ENCODE assay signal across 1 fruit fly cellular context in the genomic region with DNA sequence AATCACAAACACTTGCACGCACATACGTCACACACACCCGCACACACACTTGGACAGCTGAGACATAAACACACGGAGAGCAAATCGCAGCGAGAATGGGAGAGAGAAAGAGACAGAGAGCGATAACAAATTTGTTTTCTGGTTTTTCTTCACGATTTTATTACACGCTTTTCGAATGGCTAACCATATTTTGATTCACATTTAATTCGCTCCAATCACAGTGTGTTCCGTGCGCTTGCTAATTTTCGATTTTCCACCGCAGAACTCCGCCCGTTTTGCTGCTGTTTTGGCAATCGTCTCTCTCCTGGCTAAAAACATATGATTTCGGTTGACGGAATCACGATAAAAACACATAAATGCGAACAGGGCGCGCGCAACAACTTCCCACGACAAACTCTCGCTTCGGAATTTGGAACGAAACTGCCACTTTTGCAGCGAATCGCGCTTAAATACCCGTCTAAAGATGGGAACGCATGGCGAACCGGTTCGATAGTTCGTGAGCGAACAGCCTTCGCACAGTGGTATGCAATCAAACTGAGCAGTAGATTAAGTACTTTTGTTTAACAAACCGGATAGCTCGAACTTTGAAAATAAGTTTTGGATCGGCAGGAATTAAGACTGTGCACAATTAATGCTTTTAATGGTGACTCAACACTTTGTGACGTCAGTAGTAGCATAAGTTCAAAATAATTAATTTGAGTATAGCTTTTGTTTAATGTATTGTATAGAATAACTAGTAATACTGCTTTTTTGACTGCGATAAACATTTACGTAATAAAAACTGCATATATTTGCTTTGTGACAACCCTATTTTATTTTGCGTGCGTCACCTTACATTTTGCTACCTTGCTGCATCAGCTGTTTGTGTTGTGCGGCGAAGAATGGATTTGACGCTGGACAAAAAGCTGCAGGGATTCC.
TF ChIP-seq lines count a peak whose summit lies in the region.

A gene (minus strand): TSS at position 424 of the 918 bp plus-strand sequence.
A gene (plus strand): TSS at position 856 of the 918 bp plus-strand sequence.

TF ChIP-seq in whole organism, embryonic, 481 proteins besides CTCF, POLR2A, EP300 and RAD21 (continued from another document and continues in another):
- peak; percentile 69 for TF ChIP-seq tna (GFP tag; IDR thresholded peaks at IDR 0.05; lab: Robert Waterston, UW; ENCODE audit: partially characterized antibody)
- TF ChIP-seq so (GFP tag; IDR thresholded peaks at IDR 0.05; lab: Robert Waterston, UW) = peak; percentile 94
- TF ChIP-seq Ptx1 (GFP tag; IDR thresholded peaks at IDR 0.05; lab: Robert Waterston, UW) = peak; percentile 96
- peak; percentile 99 for TF ChIP-seq tx (GFP tag; optimal IDR thresholded peaks at IDR 0.05; lab: Kevin White, UChicago)
- TF ChIP-seq Nf-YA (GFP tag; IDR thresholded peaks at IDR 0.05; lab: Robert Waterston, UW) = peak; percentile 86
- peak; percentile 91 for TF ChIP-seq cwo (GFP tag; optimal IDR thresholded peaks at IDR 0.05; lab: Kevin White, UChicago)
- TF ChIP-seq odd (GFP tag; optimal IDR thresholded peaks at IDR 0.05; lab: Kevin White, UChicago) = peak; percentile 95
- peak; percentile 98 for TF ChIP-seq CG10654 (GFP tag; optimal IDR thresholded peaks at IDR 0.05; lab: Kevin White, UChicago)
- TF ChIP-seq CG1529 (GFP tag; optimal IDR thresholded peaks at IDR 0.05; lab: Kevin White, UChicago) = peak; percentile 94
- TF ChIP-seq z (GFP tag; IDR thresholded peaks at IDR 0.05; lab: Robert Waterston, UW) = peak; percentile 42; the same call in 1 of the 3 replicates
- TF ChIP-seq bbx (GFP tag; IDR thresholded peaks at IDR 0.05; lab: Robert Waterston, UW; ENCODE audit: partially characterized antibody) = peak; percentile 90
- TF ChIP-seq CG32772 (GFP tag; IDR thresholded peaks at IDR 0.05; lab: Robert Waterston, UW) = peak; percentile 95
- TF ChIP-seq CG5953 (GFP tag; IDR thresholded peaks at IDR 0.05; lab: Robert Waterston, UW) = peak; percentile 88
- TF ChIP-seq otp (GFP tag; IDR thresholded peaks at IDR 0.05; lab: Robert Waterston, UW) = peak; percentile 88
- TF ChIP-seq CG6654 (GFP tag; optimal IDR thresholded peaks at IDR 0.05; lab: Kevin White, UChicago) = peak; percentile 85
- TF ChIP-seq CG10366 (GFP tag; IDR thresholded peaks at IDR 0.05; lab: Robert Waterston, UW) = peak; percentile 93
- peak; percentile 86 for TF ChIP-seq CG31224 (GFP tag; IDR thresholded peaks at IDR 0.05; lab: Robert Waterston, UW)
- peak; percentile 86 for TF ChIP-seq CG6683 (GFP tag; optimal IDR thresholded peaks at IDR 0.05; lab: Kevin White, UChicago)
- TF ChIP-seq CG11247 (GFP tag; IDR thresholded peaks at IDR 0.05; lab: Robert Waterston, UW) = peak; percentile 95
- no peak for TF ChIP-seq sc (optimal IDR thresholded peaks at IDR 0.05; lab: Kevin White, UChicago)
- peak; percentile 96 for TF ChIP-seq sc (GFP tag; optimal IDR thresholded peaks at IDR 0.05; lab: Kevin White, UChicago)
- TF ChIP-seq aop (GFP tag; IDR thresholded peaks at IDR 0.05; lab: Robert Waterston, UW) = no peak; the same call in 1 of the 2 replicates
- TF ChIP-seq Deaf1 (tag; optimal IDR thresholded peaks at IDR 0.05; lab: Kevin White, UChicago) = peak; percentile 84
- TF ChIP-seq lab (GFP tag; optimal IDR thresholded peaks at IDR 0.05; lab: Kevin White, UChicago) = peak; percentile 97
- peak; percentile 94 for TF ChIP-seq gsb-n (tag; optimal IDR thresholded peaks at IDR 0.05; lab: Kevin White, UChicago)
- peak; percentile 93 for TF ChIP-seq CG17328 (GFP tag; IDR thresholded peaks at IDR 0.05; lab: Robert Waterston, UW)
- peak; percentile 86 for TF ChIP-seq CG10431 (GFP tag; optimal IDR thresholded peaks at IDR 0.05; lab: Kevin White, UChicago)
- TF ChIP-seq wdn (GFP tag; IDR thresholded peaks at IDR 0.05; lab: Robert Waterston, UW) = peak; percentile 90
- TF ChIP-seq Nf-YB (GFP tag; optimal IDR thresholded peaks at IDR 0.05; lab: Kevin White, UChicago) = peak; percentile 84
- peak; percentile 96 for TF ChIP-seq lmd (GFP tag; IDR thresholded peaks at IDR 0.05; lab: Robert Waterston, UW)
- no peak for TF ChIP-seq hth (optimal IDR thresholded peaks at IDR 0.05; lab: Kevin White, UChicago)
- peak; percentile 83 for TF ChIP-seq CG8281 (tag; optimal IDR thresholded peaks at IDR 0.05; lab: Kevin White, UChicago)
- peak; percentile 89 for TF ChIP-seq CG18011 (GFP tag; optimal IDR thresholded peaks at IDR 0.05; lab: Kevin White, UChicago)
- peak; percentile 99 for TF ChIP-seq Hsf (GFP tag; optimal IDR thresholded peaks at IDR 0.05; lab: Kevin White, UChicago)
- peak; percentile 95 for TF ChIP-seq sug (tag; optimal IDR thresholded peaks at IDR 0.05; lab: Kevin White, UChicago)
- TF ChIP-seq insv (GFP tag; optimal IDR thresholded peaks at IDR 0.05; lab: Kevin White, UChicago) = peak; percentile 62 to 80
- TF ChIP-seq Jarid2 (GFP tag; optimal IDR thresholded peaks at IDR 0.05; lab: Kevin White, UChicago) = peak; percentile 99
- TF ChIP-seq CG12219 (GFP tag; optimal IDR thresholded peaks at IDR 0.05; lab: Kevin White, UChicago) = peak; percentile 96
- peak; percentile 79; the same call in 2 of the 3 replicates for TF ChIP-seq CG6791 (GFP tag; IDR thresholded peaks at IDR 0.05; lab: Robert Waterston, UW; ENCODE audit: partially characterized antibody)
- TF ChIP-seq Eip74EF (GFP tag; optimal IDR thresholded peaks at IDR 0.05; lab: Kevin White, UChicago) = peak in 1 of 2 experiments; percentile 90
- peak; percentile 89 for TF ChIP-seq D19B (GFP tag; optimal IDR thresholded peaks at IDR 0.05; lab: Kevin White, UChicago)
- TF ChIP-seq CG1647 (GFP tag; optimal IDR thresholded peaks at IDR 0.05; lab: Kevin White, UChicago) = peak; percentile 98
- peak; percentile 100 for TF ChIP-seq sens (GFP tag; lab: Kevin White, UChicago)
- TF ChIP-seq CG6272 (GFP tag; IDR thresholded peaks at IDR 0.05; lab: Robert Waterston, UW) = peak; percentile 92
- peak; percentile 91 for TF ChIP-seq CG11085 (GFP tag; IDR thresholded peaks at IDR 0.05; lab: Robert Waterston, UW)
- no peak for TF ChIP-seq Dfd (GFP tag; optimal IDR thresholded peaks at IDR 0.05; lab: Kevin White, UChicago)
- peak; percentile 85 for TF ChIP-seq CG7357 (GFP tag; IDR thresholded peaks at IDR 0.05; lab: Robert Waterston, UW)
- peak; percentile 79 for TF ChIP-seq HLH4C (GFP tag; IDR thresholded peaks at IDR 0.05; lab: Robert Waterston, UW; ENCODE audit: partially characterized antibody)
- peak; percentile 97 for TF ChIP-seq CG4617 (GFP tag; optimal IDR thresholded peaks at IDR 0.05; lab: Kevin White, UChicago; ENCODE audit: borderline replicate concordance)
- peak; percentile 94 for TF ChIP-seq Optix (GFP tag; IDR thresholded peaks at IDR 0.05; lab: Robert Waterston, UW)
- TF ChIP-seq CG8290 (GFP tag; optimal IDR thresholded peaks at IDR 0.05; lab: Kevin White, UChicago) = peak; percentile 97
- TF ChIP-seq CG8290 (tag; optimal IDR thresholded peaks at IDR 0.05; lab: Kevin White, UChicago) = peak; percentile 96 to 98
- TF ChIP-seq slbo (GFP tag; IDR thresholded peaks at IDR 0.05; lab: Robert Waterston, UW) = peak; percentile 96
- TF ChIP-seq CG16779 (GFP tag; IDR thresholded peaks at IDR 0.05; lab: Robert Waterston, UW) = peak; percentile 92
- TF ChIP-seq CG6854 (GFP tag; optimal IDR thresholded peaks at IDR 0.05; lab: Kevin White, UChicago) = peak; percentile 94
- peak; percentile 97 for TF ChIP-seq CG8924 (tag; optimal IDR thresholded peaks at IDR 0.05; lab: Kevin White, UChicago)
- TF ChIP-seq CG8089 (GFP tag; optimal IDR thresholded peaks at IDR 0.05; lab: Kevin White, UChicago) = peak; percentile 98
- TF ChIP-seq Lpt (GFP tag; optimal IDR thresholded peaks at IDR 0.05; lab: Kevin White, UChicago) = no peak
- TF ChIP-seq Atf3 (GFP tag; optimal IDR thresholded peaks at IDR 0.05; lab: Kevin White, UChicago) = peak; percentile 97
- TF ChIP-seq inv (GFP tag; IDR thresholded peaks at IDR 0.05; lab: Robert Waterston, UW; ENCODE audit: partially characterized antibody) = peak; percentile 66; the same call in 1 of the 2 replicates
- peak; percentile 98 for TF ChIP-seq CG33213 (GFP tag; optimal IDR thresholded peaks at IDR 0.05; lab: Kevin White, UChicago)
- TF ChIP-seq fd3F (GFP tag; optimal IDR thresholded peaks at IDR 0.05; lab: Kevin White, UChicago) = peak; percentile 93
- peak; percentile 98 for TF ChIP-seq CG16815 (GFP tag; optimal IDR thresholded peaks at IDR 0.05; lab: Kevin White, UChicago)
- TF ChIP-seq da (GFP tag; optimal IDR thresholded peaks at IDR 0.05; lab: Kevin White, UChicago) = peak; percentile 96
- TF ChIP-seq Ets65A (GFP tag; lab: Kevin White, UChicago) = peak; percentile 100
- peak; percentile 92 for TF ChIP-seq D19A (tag; optimal IDR thresholded peaks at IDR 0.05; lab: Kevin White, UChicago)
- TF ChIP-seq gcm2 (GFP tag; optimal IDR thresholded peaks at IDR 0.05; lab: Kevin White, UChicago) = peak; percentile 98
- TF ChIP-seq CG7963 (GFP tag; IDR thresholded peaks at IDR 0.05; lab: Robert Waterston, UW; ENCODE audit: partially characterized antibody) = peak; percentile 74
- TF ChIP-seq dpn (GFP tag; optimal IDR thresholded peaks at IDR 0.05; lab: Kevin White, UChicago) = peak; percentile 98 to 99
- TF ChIP-seq nom (GFP tag; optimal IDR thresholded peaks at IDR 0.05; lab: Kevin White, UChicago) = peak; percentile 86
- TF ChIP-seq btn (GFP tag; optimal IDR thresholded peaks at IDR 0.05; lab: Kevin White, UChicago) = peak; percentile 97
- TF ChIP-seq CG4730 (GFP tag; IDR thresholded peaks at IDR 0.05; lab: Robert Waterston, UW) = peak; percentile 92
- peak; percentile 70; the same call in 1 of the 2 replicates for TF ChIP-seq CG11696 (GFP tag; IDR thresholded peaks at IDR 0.05; lab: Robert Waterston, UW)
- peak; percentile 78 for TF ChIP-seq CG7928 (GFP tag; optimal IDR thresholded peaks at IDR 0.05; lab: Kevin White, UChicago)
- TF ChIP-seq CG18619 (GFP tag; optimal IDR thresholded peaks at IDR 0.05; lab: Kevin White, UChicago) = peak; percentile 96
- TF ChIP-seq CG12299 (tag; optimal IDR thresholded peaks at IDR 0.05; lab: Kevin White, UChicago) = peak; percentile 94
- peak; percentile 96 for TF ChIP-seq unpg (GFP tag; optimal IDR thresholded peaks at IDR 0.05; lab: Kevin White, UChicago)
- TF ChIP-seq lilli (GFP tag; optimal IDR thresholded peaks at IDR 0.05; lab: Kevin White, UChicago) = peak; percentile 99
- peak; percentile 91 for TF ChIP-seq ara (GFP tag; IDR thresholded peaks at IDR 0.05; lab: Robert Waterston, UW)
- TF ChIP-seq CG31441 (GFP tag; IDR thresholded peaks at IDR 0.05; lab: Robert Waterston, UW) = peak; percentile 98
- peak; percentile 95 for TF ChIP-seq HLH3B (GFP tag; IDR thresholded peaks at IDR 0.05; lab: Robert Waterston, UW)
- TF ChIP-seq Antp (GFP tag; optimal IDR thresholded peaks at IDR 0.05; lab: Kevin White, UChicago) = peak; percentile 98
- peak; percentile 96 for TF ChIP-seq emc (GFP tag; optimal IDR thresholded peaks at IDR 0.05; lab: Kevin White, UChicago)
- peak; percentile 90 for TF ChIP-seq CG15073 (GFP tag; optimal IDR thresholded peaks at IDR 0.05; lab: Kevin White, UChicago)
- TF ChIP-seq CG4328 (GFP tag; optimal IDR thresholded peaks at IDR 0.05; lab: Kevin White, UChicago) = peak; percentile 96
- peak; percentile 92 for TF ChIP-seq croc (GFP tag; conservative IDR thresholded peaks at IDR 0.05; lab: Robert Waterston, UW)
- TF ChIP-seq CG6813 (GFP tag; optimal IDR thresholded peaks at IDR 0.05; lab: Kevin White, UChicago) = peak; percentile 88
- peak; percentile 86 for TF ChIP-seq danr (GFP tag; IDR thresholded peaks at IDR 0.05; lab: Robert Waterston, UW)
- TF ChIP-seq CG13894 (tag; optimal IDR thresholded peaks at IDR 0.05; lab: Kevin White, UChicago) = peak; percentile 91
- peak; percentile 95 for TF ChIP-seq CG5245 (GFP tag; optimal IDR thresholded peaks at IDR 0.05; lab: Kevin White, UChicago)
- TF ChIP-seq usp (GFP tag; optimal IDR thresholded peaks at IDR 0.05; lab: Kevin White, UChicago) = no peak
- TF ChIP-seq hkb (optimal IDR thresholded peaks at IDR 0.05; lab: Kevin White, UChicago) = peak; percentile 79
- TF ChIP-seq hkb (GFP tag; IDR thresholded peaks at IDR 0.05; lab: Robert Waterston, UW) = peak; percentile 95
- peak; percentile 96 for TF ChIP-seq PHDP (tag; optimal IDR thresholded peaks at IDR 0.05; lab: Kevin White, UChicago)
- TF ChIP-seq NK7.1 (GFP tag; optimal IDR thresholded peaks at IDR 0.05; lab: Kevin White, UChicago) = peak; percentile 94
- TF ChIP-seq CkIIα-i1 (GFP tag; IDR thresholded peaks at IDR 0.05; lab: Robert Waterston, UW) = peak; percentile 17; the same call in 1 of the 2 replicates
- TF ChIP-seq CG12236 (GFP tag; optimal IDR thresholded peaks at IDR 0.05; lab: Kevin White, UChicago) = peak; percentile 97
- TF ChIP-seq CG13775 (GFP tag; optimal IDR thresholded peaks at IDR 0.05; lab: Kevin White, UChicago) = peak; percentile 99
- peak; percentile 74 for TF ChIP-seq zen2 (GFP tag; IDR thresholded peaks at IDR 0.05; lab: Robert Waterston, UW; ENCODE audit: partially characterized antibody)
- TF ChIP-seq CG7745 (tag; optimal IDR thresholded peaks at IDR 0.05; lab: Kevin White, UChicago) = no peak
- TF ChIP-seq tin (GFP tag; optimal IDR thresholded peaks at IDR 0.05; lab: Kevin White, UChicago) = peak; percentile 99
- TF ChIP-seq CG8944 (GFP tag; optimal IDR thresholded peaks at IDR 0.05; lab: Kevin White, UChicago) = peak; percentile 98
- TF ChIP-seq ERR (GFP tag; optimal IDR thresholded peaks at IDR 0.05; lab: Kevin White, UChicago) = peak; percentile 96
- TF ChIP-seq slp2 (GFP tag; optimal IDR thresholded peaks at IDR 0.05; lab: Kevin White, UChicago) = peak; percentile 97
- TF ChIP-seq CG6689 (GFP tag; IDR thresholded peaks at IDR 0.05; lab: Robert Waterston, UW) = peak; percentile 100
- peak; percentile 61 for TF ChIP-seq CG9797 (GFP tag; optimal IDR thresholded peaks at IDR 0.05; lab: Kevin White, UChicago)
- peak; percentile 99 for TF ChIP-seq CG17361 (GFP tag; IDR thresholded peaks at IDR 0.05; lab: Robert Waterston, UW)
- peak; percentile 96 for TF ChIP-seq Ets97D (GFP tag; optimal IDR thresholded peaks at IDR 0.05; lab: Kevin White, UChicago)
- TF ChIP-seq CG4854 (GFP tag; optimal IDR thresholded peaks at IDR 0.05; lab: Kevin White, UChicago) = peak; percentile 97
- TF ChIP-seq eyg (GFP tag; optimal IDR thresholded peaks at IDR 0.05; lab: Kevin White, UChicago) = peak; percentile 93
- peak; percentile 94 for TF ChIP-seq CG33557 (GFP tag; optimal IDR thresholded peaks at IDR 0.05; lab: Kevin White, UChicago)
- peak; percentile 98 for TF ChIP-seq ftz-f1 (GFP tag; optimal IDR thresholded peaks at IDR 0.05; lab: Kevin White, UChicago)
- peak; percentile 94 for TF ChIP-seq Fer3 (tag; optimal IDR thresholded peaks at IDR 0.05; lab: Kevin White, UChicago)
- peak; percentile 32 for TF ChIP-seq Dp (GFP tag; optimal IDR thresholded peaks at IDR 0.05; lab: Kevin White, UChicago)
- peak; percentile 96 for TF ChIP-seq CG9817 (tag; optimal IDR thresholded peaks at IDR 0.05; lab: Kevin White, UChicago)
- peak; percentile 94 for TF ChIP-seq lbe (GFP tag; optimal IDR thresholded peaks at IDR 0.05; lab: Kevin White, UChicago)
- TF ChIP-seq nerfin-1 (tag; optimal IDR thresholded peaks at IDR 0.05; lab: Kevin White, UChicago) = peak; percentile 93
